Worm (Caenorhabditis elegans): Measurements from ENCODE around the gene tbh-1.

The tbh-1 gene

DNA sequence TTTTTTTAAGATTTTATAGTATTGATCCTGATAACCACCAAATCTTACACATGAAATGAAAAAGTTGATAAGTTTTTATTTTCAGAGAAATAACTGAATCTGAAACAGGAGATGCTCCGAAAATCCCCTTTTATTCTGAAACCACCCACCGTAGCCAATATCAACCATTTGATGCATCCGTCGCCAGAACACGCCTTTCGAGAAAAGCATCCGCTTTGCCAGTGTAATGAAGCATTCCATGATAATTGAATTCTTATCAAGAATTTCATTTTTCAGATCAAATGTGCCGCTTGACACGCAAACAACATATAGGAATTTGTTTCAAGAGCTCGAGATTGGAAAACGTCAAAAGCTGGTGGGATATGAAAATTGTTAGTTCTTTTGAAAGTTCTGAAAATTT, at the start of gene tbh-1:
Gene tbh-1 (minus strand): TSS at position 101 of the 400 bp plus-strand sequence.
- no peak for TF ChIP-seq egl-43 (GFP tag; IDR thresholded peaks at IDR 0.05)
- TF ChIP-seq mxl-3 (GFP tag; optimal IDR thresholded peaks at IDR 0.05) = no peak
- TF ChIP-seq hlh-30 (tag; optimal IDR thresholded peaks at IDR 0.05; ENCODE audit: insufficient read depth) = no peak
- TF ChIP-seq dmd-6 (GFP tag; IDR thresholded peaks at IDR 0.05) = no peak
- TF ChIP-seq ces-1 (GFP tag; optimal IDR thresholded peaks at IDR 0.05) = no peak
- no peak for TF ChIP-seq aha-1 (tag)
- no peak for TF ChIP-seq F44E2.7 (GFP tag; IDR thresholded peaks at IDR 0.05)
- no peak for TF ChIP-seq fkh-10 (GFP tag; optimal IDR thresholded peaks at IDR 0.05)

DNA sequence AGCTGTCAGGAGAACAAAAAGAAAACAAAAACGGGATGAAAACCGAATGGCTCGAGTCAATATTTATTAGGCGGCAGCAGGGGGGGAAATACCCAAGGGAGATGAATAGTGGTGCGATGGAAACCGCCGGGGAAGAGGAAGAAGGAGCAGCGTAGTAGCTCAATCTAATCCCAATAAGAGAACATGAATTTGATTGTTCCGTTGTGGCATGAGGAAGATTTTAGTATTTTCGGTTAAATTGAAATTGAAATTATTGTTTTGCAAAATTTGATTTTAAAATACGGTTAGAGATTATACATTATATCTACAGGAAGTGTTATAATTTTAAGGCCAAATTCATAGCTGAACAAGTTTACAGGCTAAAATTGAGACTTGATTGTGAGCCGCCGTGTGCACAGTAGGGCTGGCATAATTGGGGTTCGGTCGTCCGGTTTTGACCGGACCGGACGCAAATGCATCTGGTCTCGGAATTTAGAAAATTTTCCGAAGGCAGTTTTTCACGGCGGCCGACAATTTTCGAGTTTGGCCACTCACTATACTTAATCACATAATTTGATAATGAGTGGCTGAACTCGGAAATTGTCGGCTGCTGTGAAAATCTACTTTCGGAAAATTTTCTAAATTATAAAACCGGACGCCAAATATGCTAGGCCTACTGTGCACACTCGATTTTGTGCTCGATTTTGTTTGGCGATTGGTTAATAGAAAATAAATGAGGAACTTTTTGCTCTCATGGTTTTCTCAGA, 47.5 kb upstream of the tbh-1 start:
- TF ChIP-seq skn-1 (tag; optimal IDR thresholded peaks at IDR 0.05) (no peak), unc-62 (GFP tag; optimal IDR thresholded peaks at IDR 0.05 in 1 of 2) (peak in 1 of 2 experiments; percentile 38), unc-62 (tag; optimal IDR thresholded peaks at IDR 0.05) (no peak), F37D6.2 (tag; optimal IDR thresholded peaks at IDR 0.05) (no peak)

DNA sequence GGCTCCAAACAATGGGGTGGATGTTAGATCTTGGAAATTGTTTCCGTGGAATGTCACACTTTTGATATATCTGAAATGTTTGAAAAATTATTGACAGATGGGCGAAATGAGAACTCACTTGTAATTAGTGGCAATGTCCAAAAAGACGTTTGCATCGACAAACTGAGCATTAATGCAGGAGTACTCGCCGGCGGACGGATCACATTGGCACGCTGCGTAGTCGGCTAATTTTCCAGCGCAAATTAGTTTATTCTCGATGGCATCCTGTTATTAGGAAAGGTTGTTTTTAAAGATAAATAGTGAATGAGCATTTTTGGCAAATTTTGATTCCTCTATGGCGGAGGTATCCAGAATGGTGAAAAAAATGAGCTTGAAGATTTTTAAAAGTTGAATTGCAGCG, 46.1 kb upstream of the tbh-1 start:
- TF ChIP-seq unc-39 (tag; optimal IDR thresholded peaks at IDR 0.05) (no peak), hmg-1.1 (GFP tag; IDR thresholded peaks at IDR 0.05) (no peak), Y105C5A.15 (GFP tag; IDR thresholded peaks at IDR 0.05) (no peak), set-16 (GFP tag; IDR thresholded peaks at IDR 0.05) (no peak), lim-7 (GFP tag; IDR thresholded peaks at IDR 0.05) (no peak), ceh-32 (tag; optimal IDR thresholded peaks at IDR 0.05; ENCODE audit: poor library complexity) (no peak), hif-1 (tag; optimal IDR thresholded peaks at IDR 0.05) (no peak)

DNA sequence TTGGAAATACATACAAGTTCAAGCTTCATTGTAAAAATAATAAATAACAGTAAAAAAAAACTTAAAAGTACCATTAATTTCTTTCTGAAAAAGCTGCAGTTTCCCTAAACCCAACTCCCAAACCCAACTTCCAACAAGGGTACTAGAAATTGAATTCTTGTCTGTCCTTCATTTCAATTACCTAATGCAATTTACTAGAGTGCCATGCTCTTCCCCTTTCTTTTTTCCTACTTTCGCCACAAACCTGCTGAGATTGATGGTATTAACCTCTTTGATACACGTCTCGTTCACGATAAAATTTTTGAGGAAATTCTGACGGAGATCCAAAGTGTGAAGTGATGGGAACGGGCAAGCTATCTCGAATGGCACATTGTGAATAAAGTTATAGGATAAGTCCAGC, 43.2 kb upstream of the tbh-1 start:
- TF ChIP-seq T20F7.1 (GFP tag; optimal IDR thresholded peaks at IDR 0.05) = no peak
- no peak for TF ChIP-seq unc-39 (tag; optimal IDR thresholded peaks at IDR 0.05)
- TF ChIP-seq ama-1 (optimal IDR thresholded peaks at IDR 0.05) = no peak
- no peak for TF ChIP-seq Y48G9A.11 (GFP tag; IDR thresholded peaks at IDR 0.05)
- no peak for TF ChIP-seq nhr-11 (tag; optimal IDR thresholded peaks at IDR 0.05)
- TF ChIP-seq php-3 (GFP tag; IDR thresholded peaks at IDR 0.05) = no peak
- no peak for TF ChIP-seq egl-27 (tag; optimal IDR thresholded peaks at IDR 0.05)
- no peak for TF ChIP-seq hlh-30 (tag; optimal IDR thresholded peaks at IDR 0.05; ENCODE audit: insufficient read depth)
- TF ChIP-seq cey-2 (tag; optimal IDR thresholded peaks at IDR 0.05; ENCODE audit: borderline replicate concordance, insufficient read depth) = no peak
- TF ChIP-seq pha-4 (GFP tag; IDR thresholded peaks at IDR 0.05) = no peak
- TF ChIP-seq pha-4 (tag; optimal IDR thresholded peaks at IDR 0.05) = no peak
- no peak for TF ChIP-seq snpc-4 (tag; optimal IDR thresholded peaks at IDR 0.05)
- no peak for TF ChIP-seq tra-1 (GFP tag; IDR thresholded peaks at IDR 0.05)
- TF ChIP-seq zip-2 (tag; optimal IDR thresholded peaks at IDR 0.05) = no peak
- TF ChIP-seq arid-1 (GFP tag; conservative IDR thresholded peaks at IDR 0.05) = no peak
- no peak for TF ChIP-seq lin-1 (GFP tag; IDR thresholded peaks at IDR 0.05)
- TF ChIP-seq daf-16 (GFP tag; optimal IDR thresholded peaks at IDR 0.05) = no peak
- no peak for TF ChIP-seq daf-16 (tag; optimal IDR thresholded peaks at IDR 0.05)

DNA sequence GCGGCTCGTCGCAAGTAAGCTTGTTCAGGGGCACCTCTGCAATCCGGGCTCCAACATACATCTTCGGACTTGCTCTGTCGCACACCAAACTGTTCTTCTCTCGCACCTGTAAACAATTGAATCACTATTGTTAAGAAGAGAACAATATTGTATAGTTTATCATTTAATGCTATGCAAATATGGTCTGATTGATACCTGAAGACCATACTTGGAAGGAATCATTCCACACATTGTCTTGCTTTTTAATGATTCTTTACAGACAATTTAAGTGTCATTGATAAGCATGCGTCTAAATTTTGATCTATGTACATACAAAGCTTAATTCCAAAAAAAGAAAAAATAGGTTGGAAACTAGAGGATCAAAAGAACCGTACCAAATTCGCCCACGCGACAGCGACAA, 42.2 kb upstream of the tbh-1 start:
- TF ChIP-seq daf-16 (GFP tag; optimal IDR thresholded peaks at IDR 0.05) (no peak), daf-16 (tag; optimal IDR thresholded peaks at IDR 0.05) (peak; percentile 20), egl-27 (tag; optimal IDR thresholded peaks at IDR 0.05) (no peak), D1046.2 (GFP tag; IDR thresholded peaks at IDR 0.05) (0 out of 2 replicates have a peak, but pooled peaks have one; percentile 11), daf-19 (GFP tag; conservative IDR thresholded peaks at IDR 0.05) (no peak), dmd-6 (GFP tag; IDR thresholded peaks at IDR 0.05) (peak; percentile 12; the same call in 1 of the 2 replicates), nhr-6 (tag; optimal IDR thresholded peaks at IDR 0.05) (no peak), nhr-28 (tag; optimal IDR thresholded peaks at IDR 0.05) (peak; percentile 1)

Measured in whole organism, L4 larva.